Worm (Caenorhabditis elegans) whole organism, late embryonic: ENCODE data around the gene lgc-5.

Source experiments
- K02D7.2 ChIP-seq: sonication (generic microtip); optimal IDR thresholded peaks from 2 replicates; lab custom pipeline; 2017; ENCODE audit warnings: mild to moderate bottlenecking, missing genetic modification characterization, missing compliant biosample characterization
- Y22D7AL.16 ChIP-seq: sonication (generic microtip); optimal IDR thresholded peaks from 2 replicates; lab custom pipeline; 2016; ENCODE audit warnings: missing genetic modification characterization, missing compliant biosample characterization
- ceh-22 ChIP-seq: sonication (generic microtip); optimal IDR thresholded peaks from 2 replicates; lab custom pipeline; 2017; ENCODE audit warnings: missing biosample characterization, missing genetic modification characterization
- ceh-24 ChIP-seq: sonication (generic microtip); optimal IDR thresholded peaks from 2 replicates; lab custom pipeline; 2016; ENCODE audit warnings: mild to moderate bottlenecking, missing genetic modification characterization, missing compliant biosample characterization
- ceh-45 ChIP-seq: fragments of 200-800 bp; sonication (Bioruptor generic); IDR thresholded peaks from 2 replicates; pipeline ENCODE4 v1.3.6; 2022; ENCODE audit warnings: missing genetic modification reagents, missing genetic modification characterization, missing compliant biosample characterization
- elt-4 ChIP-seq: sonication (generic microtip); optimal IDR thresholded peaks from 2 replicates; lab custom pipeline; 2016; ENCODE audit warnings: missing genetic modification characterization, missing compliant biosample characterization
- fkh-6 ChIP-seq: sonication (generic microtip); optimal IDR thresholded peaks from 2 replicates; lab custom pipeline; 2016; ENCODE audit warnings: missing genetic modification characterization, missing compliant biosample characterization
- lim-6 ChIP-seq: sonication (generic microtip); optimal IDR thresholded peaks from 2 replicates; lab custom pipeline; 2016; ENCODE audit warnings: missing genetic modification characterization, missing compliant biosample characterization
- lin-11 ChIP-seq: fragments of 200-800 bp; sonication (Bioruptor generic); optimal IDR thresholded peaks from 2 replicates; lab custom pipeline; 2018; ENCODE audit warnings: mild to moderate bottlenecking, missing genetic modification characterization, missing compliant biosample characterization
- nhr-11 ChIP-seq: fragments of 150-350 bp; optimal IDR thresholded peaks from 2 replicates; lab custom pipeline; 2014; ENCODE audit warnings: missing biosample characterization, missing genetic modification characterization
- pax-1 ChIP-seq: fragments of 150-350 bp; optimal IDR thresholded peaks from 2 replicates; lab custom pipeline; 2014; ENCODE audit warnings: missing biosample characterization, missing genetic modification characterization
- pha-4 ChIP-seq: fragments of 150-350 bp; optimal IDR thresholded peaks from 2 replicates; lab custom pipeline; 2018; ENCODE audit warnings: missing biosample characterization, missing genetic modification reagents, missing genetic modification characterization
- tbx-2 ChIP-seq: sonication (generic microtip); optimal IDR thresholded peaks from 2 replicates; lab custom pipeline; 2016; ENCODE audit warnings: missing genetic modification characterization, missing compliant biosample characterization

DNA sequence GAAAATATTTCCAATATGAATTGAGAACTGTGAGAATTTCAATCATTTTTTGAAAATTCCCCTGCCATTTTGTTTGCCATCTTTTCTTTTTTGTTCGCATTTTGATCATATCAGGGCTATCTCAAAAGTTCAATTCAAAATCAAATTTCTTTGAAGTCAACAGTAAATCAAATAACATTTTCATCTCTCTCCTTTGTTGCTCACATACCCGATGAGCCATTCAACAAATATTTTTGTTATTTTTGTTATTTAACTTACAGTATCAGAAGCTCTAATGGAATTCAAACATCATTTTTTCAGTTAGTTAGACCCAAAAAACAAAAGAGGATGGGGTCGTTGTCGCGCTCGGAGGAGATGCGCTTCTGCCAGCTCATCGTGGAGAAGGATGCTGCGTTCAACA lies 38.8 kb upstream of the lgc-5 start, which contains the start of gene vha-5:
- no peak for TF ChIP-seq Y22D7AL.16 (tag; lab: Kevin White, UChicago)
- no peak for TF ChIP-seq pax-1 (tag; lab: Kevin White, UChicago)
- TF ChIP-seq lin-11 (tag; lab: Kevin White, UChicago) = no peak
- TF ChIP-seq tbx-2 (tag; lab: Kevin White, UChicago) = no peak
- TF ChIP-seq ceh-24 (tag; lab: Kevin White, UChicago) = no peak
- no peak for TF ChIP-seq ceh-22 (tag; lab: Kevin White, UChicago)
- no peak for TF ChIP-seq nhr-11 (tag; lab: Kevin White, UChicago)
- no peak for TF ChIP-seq ceh-45 (GFP tag; lab: Robert Waterston, UW)
- TF ChIP-seq pha-4 (tag; lab: Kevin White, UChicago) = no peak
- TF ChIP-seq elt-4 (tag; lab: Kevin White, UChicago) = no peak
- no peak for TF ChIP-seq fkh-6 (tag; lab: Kevin White, UChicago)
- TF ChIP-seq K02D7.2 (tag; lab: Kevin White, UChicago) = no peak
- no peak for TF ChIP-seq lim-6 (tag; lab: Kevin White, UChicago)
